Worm (Caenorhabditis elegans): ENCODE data around the gene Y116A8C.33.
A peak's percentile ranks its signal among the peaks of the same experiment; 100 is the strongest.

Y116A8C.33 gene

ce11 chrIV:17087384-17088099 is 24.4 kb upstream of the Y116A8C.33 start, which contains the start of the genes snx-13 and snr-1 (continued):
- TF ChIP-seq fos-1 (tag; optimal IDR thresholded peaks at IDR 0.05) (peak; percentile 57), nhr-77 (tag; optimal IDR thresholded peaks at IDR 0.05) (no peak), elt-3 (tag; optimal IDR thresholded peaks at IDR 0.05) (no peak), lin-11 (tag; optimal IDR thresholded peaks at IDR 0.05) (peak; percentile 71), C34F6.9 (tag; optimal IDR thresholded peaks at IDR 0.05) (peak; percentile 80), nhr-237 (tag; optimal IDR thresholded peaks at IDR 0.05) (no peak), ama-1 (optimal IDR thresholded peaks at IDR 0.05) (no peak), elt-1 (tag; optimal IDR thresholded peaks at IDR 0.05) (no peak), lsy-2 (tag; optimal IDR thresholded peaks at IDR 0.05) (peak; percentile 46 to 82), sma-9 (GFP tag; optimal IDR thresholded peaks at IDR 0.05) (no peak), sma-9 (tag; optimal IDR thresholded peaks at IDR 0.05) (no peak), lin-13 (GFP tag; optimal IDR thresholded peaks at IDR 0.05) (peak; percentile 87), nhr-23 (tag; optimal IDR thresholded peaks at IDR 0.05) (no peak), lin-39 (tag; optimal IDR thresholded peaks at IDR 0.05) (no peak), mdl-1 (tag; optimal IDR thresholded peaks at IDR 0.05) (peak in 1 of 2 experiments; percentile 61), nhr-10 (tag; optimal IDR thresholded peaks at IDR 0.05) (no peak), unc-55 (GFP tag; optimal IDR thresholded peaks at IDR 0.05) (peak; percentile 80), nhr-25 (tag; optimal IDR thresholded peaks at IDR 0.05) (peak; percentile 66), crh-2 (tag; optimal IDR thresholded peaks at IDR 0.05) (peak; percentile 59), Y55F3AM.14 (GFP tag; optimal IDR thresholded peaks at IDR 0.05) (peak; percentile 41), nhr-12 (tag; optimal IDR thresholded peaks at IDR 0.05) (no peak), mbf-1 (tag; optimal IDR thresholded peaks at IDR 0.05) (no peak), snpc-4 (tag; optimal IDR thresholded peaks at IDR 0.05) (peak; percentile 61), ZK546.5 (tag; optimal IDR thresholded peaks at IDR 0.05) (peak; percentile 24), ceh-82 (tag; optimal IDR thresholded peaks at IDR 0.05) (peak; percentile 63), nhr-129 (tag; optimal IDR thresholded peaks at IDR 0.05) (peak; percentile 31)

- no peak for TF ChIP-seq R02D3.7 (tag; optimal IDR thresholded peaks at IDR 0.05)
- no peak for TF ChIP-seq fos-1 (tag; optimal IDR thresholded peaks at IDR 0.05)
- peak; percentile 52 for TF ChIP-seq ama-1 (optimal IDR thresholded peaks at IDR 0.05)
- TF ChIP-seq nhr-129 (tag; optimal IDR thresholded peaks at IDR 0.05) = no peak
- TF ChIP-seq C34F6.9 (tag; optimal IDR thresholded peaks at IDR 0.05) = no peak
- no peak for TF ChIP-seq ZK546.5 (tag; optimal IDR thresholded peaks at IDR 0.05)
- no peak for TF ChIP-seq nhr-6 (tag; optimal IDR thresholded peaks at IDR 0.05)
Observed at ce11 chrIV:17088849-17089248, 23.1 kb upstream of the Y116A8C.33 start, which contains the start of gene Y116A8C.43. Y116A8C.43 (plus strand) TSS chrIV:17088851.

ce11 chrIV:17093701-17094100 is 18.2 kb upstream of the Y116A8C.33 start, which contains the start of gene Y116A8C.29:
Y116A8C.29 (plus strand) TSS chrIV:17094028.
- peak; percentile 14 for TF ChIP-seq fos-1 (tag; optimal IDR thresholded peaks at IDR 0.05)
- TF ChIP-seq unc-62 (GFP tag; optimal IDR thresholded peaks at IDR 0.05) = no peak
- no peak for TF ChIP-seq unc-39 (tag; optimal IDR thresholded peaks at IDR 0.05)

ce11 chrIV:17096168-17096567 is 15.7 kb upstream of the Y116A8C.33 start, which contains the start of gene Y116A8C.27:
Y116A8C.27 (minus strand) TSS chrIV:17096268.
- no peak for TF ChIP-seq egl-27 (tag; optimal IDR thresholded peaks at IDR 0.05)
- TF ChIP-seq peb-1 (tag; optimal IDR thresholded peaks at IDR 0.05) = no peak
- no peak for TF ChIP-seq dmd-4 (tag; optimal IDR thresholded peaks at IDR 0.05)
- TF ChIP-seq elt-3 (tag; optimal IDR thresholded peaks at IDR 0.05) = no peak
- no peak for TF ChIP-seq lin-11 (tag; optimal IDR thresholded peaks at IDR 0.05)
- no peak for TF ChIP-seq nhr-10 (tag; optimal IDR thresholded peaks at IDR 0.05)
- no peak for TF ChIP-seq lsy-2 (tag; optimal IDR thresholded peaks at IDR 0.05)

ce11 chrIV:17099113-17099512 is 12.8 kb upstream of the Y116A8C.33 start:
- TF ChIP-seq lin-13 (GFP tag; optimal IDR thresholded peaks at IDR 0.05) (no peak), nhr-23 (tag; optimal IDR thresholded peaks at IDR 0.05) (no peak)

Measured in whole organism, L2 larva.